Worm (Caenorhabditis elegans): ENCODE data around the gene VW02B12L.2.

The VW02B12L.2 gene

ce11 chrII:11455140-11455539 lies 15.0 kb upstream of the VW02B12L.2 start:
- TF ChIP-seq ceh-19 (GFP tag; optimal IDR thresholded peaks at IDR 0.05), result no peak
- TF ChIP-seq fax-1 (tag; optimal IDR thresholded peaks at IDR 0.05), result no peak
- TF ChIP-seq ztf-16 (tag; optimal IDR thresholded peaks at IDR 0.05), result no peak
- no peak for TF ChIP-seq rnt-1 (tag; optimal IDR thresholded peaks at IDR 0.05)
- TF ChIP-seq C38D4.7 (GFP tag; optimal IDR thresholded peaks at IDR 0.05), result no peak
- no peak for TF ChIP-seq fkh-10 (GFP tag; optimal IDR thresholded peaks at IDR 0.05)
- TF ChIP-seq ceh-14 (tag; optimal IDR thresholded peaks at IDR 0.05), result no peak
- no peak for TF ChIP-seq sox-4 (tag; optimal IDR thresholded peaks at IDR 0.05)
- no peak for TF ChIP-seq pha-4 (tag; optimal IDR thresholded peaks at IDR 0.05)
- no peak for TF ChIP-seq hlh-6 (tag; optimal IDR thresholded peaks at IDR 0.05)
- TF ChIP-seq sdc-2 (tag; optimal IDR thresholded peaks at IDR 0.05), result no peak
- TF ChIP-seq ceh-48 (tag; optimal IDR thresholded peaks at IDR 0.05), result no peak
- TF ChIP-seq odd-2 (tag; optimal IDR thresholded peaks at IDR 0.05), result no peak
- TF ChIP-seq pax-1 (tag; optimal IDR thresholded peaks at IDR 0.05), result no peak

- no peak for TF ChIP-seq ahr-1 (tag; optimal IDR thresholded peaks at IDR 0.05)
- TF ChIP-seq nhr-232 (tag; optimal IDR thresholded peaks at IDR 0.05), result no peak
- no peak for TF ChIP-seq elt-4 (tag; optimal IDR thresholded peaks at IDR 0.05)
- TF ChIP-seq T23F11.4 (GFP tag; optimal IDR thresholded peaks at IDR 0.05), result no peak
- no peak for TF ChIP-seq unc-42 (tag; optimal IDR thresholded peaks at IDR 0.05)
Measured at ce11 chrII:11453639-11454038, 13.5 kb upstream of the VW02B12L.2 start.

- TF ChIP-seq pros-1 (tag; optimal IDR thresholded peaks at IDR 0.05) (no peak), ttx-3 (tag; optimal IDR thresholded peaks at IDR 0.05) (no peak), npax-4 (tag; optimal IDR thresholded peaks at IDR 0.05) (no peak), unc-3 (GFP tag; conservative IDR thresholded peaks at IDR 0.05) (no peak), unc-3 (tag; optimal IDR thresholded peaks at IDR 0.05) (peak; percentile 66), ceh-48 (tag; optimal IDR thresholded peaks at IDR 0.05) (peak; percentile 88), ahr-1 (tag; optimal IDR thresholded peaks at IDR 0.05) (no peak), C08G9.2 (tag; optimal IDR thresholded peaks at IDR 0.05) (peak; percentile 19), ceh-18 (tag; optimal IDR thresholded peaks at IDR 0.05) (peak; percentile 77), fkh-6 (tag; optimal IDR thresholded peaks at IDR 0.05) (peak; percentile 33), syd-9 (tag; optimal IDR thresholded peaks at IDR 0.05) (peak; percentile 45), eyg-1 (tag; optimal IDR thresholded peaks at IDR 0.05) (no peak), hlh-15 (tag; optimal IDR thresholded peaks at IDR 0.05) (no peak), rnt-1 (tag; optimal IDR thresholded peaks at IDR 0.05) (peak; percentile 71), pqm-1 (tag; optimal IDR thresholded peaks at IDR 0.05) (no peak), madf-2 (tag; optimal IDR thresholded peaks at IDR 0.05) (peak; percentile 49), unc-55 (GFP tag; optimal IDR thresholded peaks at IDR 0.05) (peak; percentile 34), ama-1 (optimal IDR thresholded peaks at IDR 0.05) (no peak), pha-2 (tag; optimal IDR thresholded peaks at IDR 0.05) (peak; percentile 33), hlh-6 (tag; optimal IDR thresholded peaks at IDR 0.05) (no peak), ceh-9 (tag; optimal IDR thresholded peaks at IDR 0.05) (no peak), tbx-7 (tag; optimal IDR thresholded peaks at IDR 0.05) (no peak), ceh-22 (tag; optimal IDR thresholded peaks at IDR 0.05) (no peak), ref-2 (tag; optimal IDR thresholded peaks at IDR 0.05) (peak; percentile 69), pat-9 (tag; optimal IDR thresholded peaks at IDR 0.05) (peak; percentile 49), odd-2 (tag; optimal IDR thresholded peaks at IDR 0.05) (no peak), elt-2 (tag; optimal IDR thresholded peaks at IDR 0.05) (peak; percentile 51), ceh-34 (tag; optimal IDR thresholded peaks at IDR 0.05) (peak; percentile 58), unc-42 (tag; optimal IDR thresholded peaks at IDR 0.05) (peak; percentile 81), ceh-31 (tag; optimal IDR thresholded peaks at IDR 0.05) (peak; percentile 78), ceh-6 (GFP tag; optimal IDR thresholded peaks at IDR 0.05) (peak; percentile 36), ceh-2 (tag; optimal IDR thresholded peaks at IDR 0.05) (peak; percentile 43), unc-86 (tag; optimal IDR thresholded peaks at IDR 0.05) (peak; percentile 23), sox-4 (tag; optimal IDR thresholded peaks at IDR 0.05) (peak; percentile 19), elt-4 (tag; optimal IDR thresholded peaks at IDR 0.05) (no peak), ceh-45 (GFP tag; IDR thresholded peaks at IDR 0.05) (no peak), hlh-8 (tag; optimal IDR thresholded peaks at IDR 0.05) (no peak), nhr-232 (tag; optimal IDR thresholded peaks at IDR 0.05) (no peak), K02D7.2 (tag; optimal IDR thresholded peaks at IDR 0.05) (no peak), lin-11 (tag; optimal IDR thresholded peaks at IDR 0.05) (no peak)
Measured at ce11 chrII:11453025-11453424, 12.9 kb upstream of the VW02B12L.2 start, which contains the start of gene rsp-1. rsp-1 (plus strand) TSS chrII:11453362.

All from whole organism, late embryonic.